Worm (Caenorhabditis elegans) whole organism, L3 larva: Measurements from ENCODE around the gene B0001.5.

ENCODE experiments used
- R02D3.7 ChIP-seq: fragments of 150-350 bp; optimal IDR thresholded peaks from 2 replicates; lab custom pipeline; 2014; ENCODE audit warnings: missing biosample characterization, missing genetic modification characterization
- ZK546.5 ChIP-seq: sonication (generic microtip); optimal IDR thresholded peaks from 2 replicates; lab custom pipeline; 2017; ENCODE audit warnings: missing biosample characterization, missing genetic modification characterization
- aly-2 ChIP-seq: fragments of 150-350 bp; optimal IDR thresholded peaks from 2 replicates; lab custom pipeline; 2014; ENCODE audit warnings: missing biosample characterization, missing genetic modification characterization
- ama-1 ChIP-seq: fragments of 150-350 bp; optimal IDR thresholded peaks from 2 replicates; lab custom pipeline; 2018
- ceh-28 ChIP-seq: fragments of 150-350 bp; optimal IDR thresholded peaks from 2 replicates; lab custom pipeline; 2014; ENCODE audit warnings: missing biosample characterization, missing genetic modification reagents, missing genetic modification characterization
- ceh-9 ChIP-seq: sonication (generic microtip); optimal IDR thresholded peaks from 2 replicates; lab custom pipeline; 2018; ENCODE audit warnings: missing biosample characterization, missing genetic modification characterization
- daf-12 ChIP-seq: fragments of 150-350 bp; optimal IDR thresholded peaks from 2 replicates; lab custom pipeline; 2014; ENCODE audit warnings: missing biosample characterization, missing genetic modification reagents, missing genetic modification characterization
- egl-5 ChIP-seq: fragments of 150-350 bp; optimal IDR thresholded peaks from 2 replicates; lab custom pipeline; 2017; ENCODE audit warnings: missing biosample characterization, missing genetic modification reagents, missing genetic modification characterization, inconsistent platforms
- elt-1 ChIP-seq: fragments of 150-350 bp; optimal IDR thresholded peaks from 2 replicates; lab custom pipeline; 2014; ENCODE audit warnings: missing biosample characterization, missing genetic modification characterization
- elt-2 ChIP-seq: sonication (generic microtip); optimal IDR thresholded peaks from 2 replicates; lab custom pipeline; 2016; ENCODE audit warnings: missing genetic modification reagents, mild to moderate bottlenecking, missing genetic modification characterization, missing compliant biosample characterization
- elt-3 ChIP-seq, 3 experiments: fragments of 150-350 bp in 1 of 3; sonication (generic microtip) in 2 of 3; optimal IDR thresholded peaks; 2 replicates in 2 of 3; 4 replicates in 1 of 3; lab custom pipeline; 2014 to 2017; ENCODE audit warnings: missing biosample characterization in 3 of 3, missing genetic modification characterization in 3 of 3
- fkh-10 ChIP-seq: sonication (generic microtip); optimal IDR thresholded peaks from 2 replicates; lab custom pipeline; 2017; ENCODE audit warnings: missing biosample characterization, missing genetic modification reagents, missing genetic modification characterization
- fkh-2 ChIP-seq: fragments of 150-350 bp; optimal IDR thresholded peaks from 2 replicates; lab custom pipeline; 2014; ENCODE audit warnings: missing biosample characterization, missing genetic modification reagents, missing genetic modification characterization
- fos-1 ChIP-seq: fragments of 150-350 bp; optimal IDR thresholded peaks from 2 replicates; lab custom pipeline; 2014; ENCODE audit warnings: missing biosample characterization, missing genetic modification characterization
- jun-1 ChIP-seq: fragments of 150-350 bp; optimal IDR thresholded peaks from 2 replicates; lab custom pipeline; 2014; ENCODE audit warnings: missing biosample characterization, missing genetic modification reagents, missing genetic modification characterization
- lin-15B ChIP-seq: fragments of 150-350 bp; optimal IDR thresholded peaks from 2 replicates; lab custom pipeline; 2014; ENCODE audit warnings: missing biosample characterization, missing genetic modification characterization
- lin-39 ChIP-seq: fragments of 150-350 bp; optimal IDR thresholded peaks from 2 replicates; lab custom pipeline; 2018; ENCODE audit warnings: missing biosample characterization, missing genetic modification reagents, missing genetic modification characterization
- lsy-12 ChIP-seq: sonication (generic microtip); optimal IDR thresholded peaks from 2 replicates; lab custom pipeline; 2016; ENCODE audit warnings: mild to moderate bottlenecking, missing genetic modification characterization, missing compliant biosample characterization
- mdl-1 ChIP-seq: fragments of 150-350 bp; optimal IDR thresholded peaks from 2 replicates; lab custom pipeline; 2014; ENCODE audit warnings: missing biosample characterization, missing genetic modification characterization
- mml-1 ChIP-seq: fragments of 150-350 bp; sonication (generic microtip); optimal IDR thresholded peaks from 3 replicates; lab custom pipeline; 2014; ENCODE audit warnings: missing biosample characterization, missing genetic modification characterization
- nfya-1 ChIP-seq: sonication (generic microtip); optimal IDR thresholded peaks from 2 replicates; lab custom pipeline; 2017; ENCODE audit warnings: missing genetic modification characterization, mild to moderate bottlenecking, missing compliant biosample characterization, antibody characterized with exemption, moderate library complexity; ENCODE audit not compliant: insufficient read depth
- nhr-11 ChIP-seq: fragments of 150-350 bp; optimal IDR thresholded peaks from 2 replicates; lab custom pipeline; 2014; ENCODE audit warnings: missing biosample characterization, missing genetic modification characterization
- nhr-12 ChIP-seq: fragments of 150-350 bp; optimal IDR thresholded peaks from 2 replicates; lab custom pipeline; 2014; ENCODE audit warnings: missing biosample characterization, missing genetic modification characterization
- nhr-23 ChIP-seq: fragments of 150-350 bp; optimal IDR thresholded peaks from 2 replicates; lab custom pipeline; 2014; ENCODE audit warnings: missing biosample characterization, missing genetic modification reagents, missing genetic modification characterization
- nhr-237 ChIP-seq: fragments of 150-350 bp; optimal IDR thresholded peaks from 2 replicates; lab custom pipeline; 2014; ENCODE audit warnings: missing biosample characterization, missing genetic modification characterization
- nhr-25 ChIP-seq: sonication (generic microtip); optimal IDR thresholded peaks from 2 replicates; lab custom pipeline; 2017; ENCODE audit warnings: missing biosample characterization, missing genetic modification characterization
- nhr-28 ChIP-seq: fragments of 150-350 bp; optimal IDR thresholded peaks from 2 replicates; lab custom pipeline; 2014; ENCODE audit warnings: missing biosample characterization, missing genetic modification characterization
- nhr-67 ChIP-seq: fragments of 150-350 bp; optimal IDR thresholded peaks from 2 replicates; lab custom pipeline; 2014; ENCODE audit warnings: missing biosample characterization, missing genetic modification characterization
- nhr-76 ChIP-seq: fragments of 150-350 bp; sonication (generic microtip); optimal IDR thresholded peaks from 5 replicates; lab custom pipeline; 2014; ENCODE audit warnings: missing biosample characterization, missing genetic modification characterization
- nhr-77 ChIP-seq: fragments of 150-350 bp; optimal IDR thresholded peaks from 2 replicates; lab custom pipeline; 2014; ENCODE audit warnings: missing biosample characterization, missing genetic modification characterization
- pha-4 ChIP-seq: fragments of 150-350 bp; optimal IDR thresholded peaks from 2 replicates; lab custom pipeline; 2014; ENCODE audit warnings: missing biosample characterization, missing genetic modification reagents, missing genetic modification characterization
- pqm-1 ChIP-seq: fragments of 150-350 bp; optimal IDR thresholded peaks from 2 replicates; lab custom pipeline; 2017; ENCODE audit warnings: missing biosample characterization, missing genetic modification characterization, inconsistent platforms
- sea-2 ChIP-seq: fragments of 150-350 bp; sonication (generic microtip); optimal IDR thresholded peaks from 4 replicates; lab custom pipeline; 2014; ENCODE audit warnings: missing biosample characterization, missing genetic modification reagents, missing genetic modification characterization
- skn-1 ChIP-seq: fragments of 150-350 bp; optimal IDR thresholded peaks from 2 replicates; lab custom pipeline; 2014; ENCODE audit warnings: missing biosample characterization, missing genetic modification characterization
- snpc-4 ChIP-seq: fragments of 150-350 bp; optimal IDR thresholded peaks from 2 replicates; lab custom pipeline; 2014; ENCODE audit warnings: missing biosample characterization, missing genetic modification characterization
- tbx-2 ChIP-seq: sonication (generic microtip); optimal IDR thresholded peaks from 2 replicates; lab custom pipeline; 2016; ENCODE audit warnings: mild to moderate bottlenecking, missing genetic modification characterization, missing compliant biosample characterization
- unc-39 ChIP-seq: sonication (generic microtip); optimal IDR thresholded peaks from 4 replicates; lab custom pipeline; 2017; ENCODE audit warnings: missing biosample characterization, missing genetic modification characterization
- ztf-11 ChIP-seq: fragments of 150-350 bp; optimal IDR thresholded peaks from 2 replicates; lab custom pipeline; 2014; ENCODE audit warnings: missing biosample characterization, missing genetic modification characterization
- ztf-4 ChIP-seq: fragments of 150-350 bp; optimal IDR thresholded peaks from 2 replicates; lab custom pipeline; 2014; ENCODE audit warnings: missing biosample characterization, missing genetic modification characterization

Gene B0001.5

DNA sequence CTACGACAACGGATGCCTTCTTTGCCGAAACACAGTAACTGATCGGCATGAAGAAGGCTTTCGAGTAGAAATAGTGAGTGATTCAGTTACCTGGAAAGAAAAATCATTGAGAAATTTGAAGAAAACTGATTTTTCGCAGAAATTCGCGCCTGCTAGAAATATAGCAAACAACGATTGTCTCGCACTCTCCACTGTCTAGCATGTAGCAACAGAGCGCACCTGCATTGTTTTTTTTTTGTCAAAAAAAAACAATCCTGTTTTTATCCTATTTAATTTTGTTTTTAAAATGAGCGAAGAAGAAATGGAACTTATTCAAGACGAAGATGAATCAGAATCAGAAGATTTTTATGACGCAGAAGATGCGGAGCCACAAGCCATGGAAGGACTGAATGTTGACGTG is 22.1 kb downstream of the B0001.5 start, which contains the start of the genes ddb-1 and M18.6:
ddb-1 (minus strand) TSS at position 90 of the 400 bp plus-strand sequence.
M18.6 (plus strand) TSS at position 235 of the 400 bp plus-strand sequence.
- TF ChIP-seq nhr-23 (tag; lab: Kevin White, UChicago) (no peak), pqm-1 (tag; lab: Kevin White, UChicago) (no peak), nfya-1 (tag; lab: Kevin White, UChicago) (peak; percentile 66), tbx-2 (tag; lab: Kevin White, UChicago) (no peak), ztf-4 (no peak), nhr-11 (tag; lab: Kevin White, UChicago) (no peak), skn-1 (tag; lab: Kevin White, UChicago) (no peak), lin-15B (tag; lab: Kevin White, UChicago) (peak; percentile 68), pha-4 (tag; lab: Kevin White, UChicago) (peak; percentile 81), elt-1 (tag; lab: Kevin White, UChicago) (no peak), nhr-25 (peak; percentile 8), lin-39 (tag; lab: Kevin White, UChicago) (peak; percentile 30), nhr-77 (tag; lab: Kevin White, UChicago) (no peak), nhr-28 (tag; lab: Kevin White, UChicago) (no peak), nhr-12 (tag; lab: Kevin White, UChicago) (no peak), lsy-12 (tag; lab: Kevin White, UChicago) (no peak), elt-3 (tag; optimal IDR thresholded peaks at IDR 0.05; lab: Kevin White, UChicago) (no peak), elt-2 (tag; lab: Kevin White, UChicago) (peak; percentile 2), nhr-237 (no peak), sea-2 (GFP tag; lab: Kevin White, UChicago) (no peak), mml-1 (tag; lab: Kevin White, UChicago) (no peak), fos-1 (tag; lab: Kevin White, UChicago) (no peak), snpc-4 (tag; lab: Kevin White, UChicago) (peak; percentile 7), jun-1 (no peak), fkh-2 (no peak), nhr-76 (no peak), R02D3.7 (no peak), ceh-28 (tag; lab: Kevin White, UChicago) (no peak), ztf-11 (no peak), nhr-67 (tag; lab: Kevin White, UChicago) (no peak), unc-39 (tag; lab: Kevin White, UChicago) (no peak), mdl-1 (tag; lab: Kevin White, UChicago) (no peak)

DNA sequence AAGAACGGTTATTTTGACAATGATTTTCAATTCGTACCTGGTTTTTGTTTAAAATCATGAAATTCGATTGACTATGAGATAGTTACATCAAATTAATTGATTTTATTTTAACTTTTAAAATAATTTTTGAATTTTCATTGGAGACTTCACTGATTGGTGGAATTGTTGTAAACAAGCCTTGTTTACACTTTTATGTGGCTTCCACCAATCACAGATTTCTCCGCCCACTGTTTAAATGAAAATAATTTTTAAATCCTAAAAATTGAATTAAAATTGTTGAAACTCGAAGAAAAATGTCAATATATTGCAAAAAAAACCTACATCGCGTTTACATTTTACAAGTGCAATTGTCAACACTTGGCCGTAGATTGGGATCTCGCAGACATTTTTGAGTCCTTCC is 22.6 kb downstream of the B0001.5 start:
- no peak for TF ChIP-seq unc-39 (tag; lab: Kevin White, UChicago)
- TF ChIP-seq nfya-1 (tag; lab: Kevin White, UChicago) = peak; percentile 97
- TF ChIP-seq daf-12 (tag; lab: Kevin White, UChicago) = no peak
- no peak for TF ChIP-seq ama-1 (lab: Kevin White, UChicago)
- no peak for TF ChIP-seq aly-2 (tag; lab: Kevin White, UChicago)
- no peak for TF ChIP-seq nhr-11 (tag; lab: Kevin White, UChicago)
- no peak for TF ChIP-seq ceh-9
- TF ChIP-seq jun-1 = no peak
- TF ChIP-seq ZK546.5 (tag; lab: Kevin White, UChicago) = no peak

DNA sequence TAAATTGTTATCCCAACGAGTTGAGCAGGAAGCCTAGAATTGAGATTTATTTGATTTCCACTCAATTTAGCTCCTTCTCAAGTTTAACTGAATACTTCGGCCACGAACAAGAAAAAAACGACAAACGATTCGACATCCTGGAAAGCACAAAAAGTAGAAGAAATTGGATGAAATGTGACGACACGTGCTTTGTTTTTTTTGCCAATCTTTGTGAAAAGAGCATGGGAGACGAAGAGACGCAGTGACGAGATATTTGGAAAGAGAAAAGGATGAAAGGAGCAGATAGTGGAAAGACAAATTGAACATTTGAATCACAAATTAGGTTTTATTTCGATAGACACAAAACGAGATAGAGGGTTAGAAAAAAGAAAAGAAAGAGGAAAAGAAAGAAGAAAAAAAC is 28.6 kb downstream of the B0001.5 start:
- peak; percentile 17 for TF ChIP-seq nfya-1 (tag; lab: Kevin White, UChicago)
- TF ChIP-seq R02D3.7 = no peak
- TF ChIP-seq fkh-10 = peak; percentile 81

DNA sequence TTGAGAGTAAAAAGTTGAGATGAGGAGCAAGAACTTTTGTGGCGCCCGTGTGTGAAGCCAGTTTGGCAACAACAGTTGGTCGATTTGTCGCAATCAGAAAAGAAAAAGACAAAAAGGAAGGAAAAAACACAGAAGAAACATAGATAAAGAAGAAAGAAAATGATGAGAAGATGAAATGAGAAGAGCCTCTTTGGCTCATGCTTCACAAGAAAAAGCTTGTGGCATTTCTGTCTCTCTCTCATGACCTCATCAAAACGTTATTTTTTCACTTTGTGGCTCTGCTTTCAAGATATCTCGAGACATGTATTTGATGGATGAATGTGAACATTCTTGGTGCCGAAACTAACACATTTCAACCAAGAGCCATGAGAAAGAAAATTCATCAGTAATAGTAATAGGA is 30.1 kb downstream of the B0001.5 start:
- TF ChIP-seq nfya-1 (tag; lab: Kevin White, UChicago) (peak; percentile 17), aly-2 (tag; lab: Kevin White, UChicago) (no peak), ztf-11 (no peak), ceh-9 (no peak), egl-5 (tag; lab: Kevin White, UChicago) (peak; percentile 43)
